Worm (Caenorhabditis elegans): Measurements from ENCODE around the gene rhr-1.

Gene rhr-1

DNA sequence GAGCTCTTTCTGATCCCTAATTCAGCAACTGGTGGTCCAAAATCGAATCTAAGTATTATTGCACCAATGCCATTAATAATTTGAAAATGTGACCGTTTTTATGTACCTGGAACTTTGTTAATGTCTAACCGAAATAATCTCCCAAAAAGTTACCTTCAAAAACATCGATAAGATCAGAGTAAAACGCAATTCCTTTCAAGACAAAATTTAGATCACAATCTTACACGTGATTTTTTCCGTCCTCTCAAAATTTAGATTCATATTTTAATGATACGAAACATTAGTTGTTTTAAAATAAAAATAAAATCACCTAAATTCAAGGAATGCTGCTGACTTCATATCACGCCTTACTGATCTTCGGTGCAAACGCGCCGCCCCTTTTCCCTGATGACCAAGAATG lies 1.6 kb upstream of the rhr-1 start:
- no peak for TF ChIP-seq lin-39 (tag; optimal IDR thresholded peaks at IDR 0.05)
- peak; percentile 97 for TF ChIP-seq elt-1 (tag; optimal IDR thresholded peaks at IDR 0.05)

DNA sequence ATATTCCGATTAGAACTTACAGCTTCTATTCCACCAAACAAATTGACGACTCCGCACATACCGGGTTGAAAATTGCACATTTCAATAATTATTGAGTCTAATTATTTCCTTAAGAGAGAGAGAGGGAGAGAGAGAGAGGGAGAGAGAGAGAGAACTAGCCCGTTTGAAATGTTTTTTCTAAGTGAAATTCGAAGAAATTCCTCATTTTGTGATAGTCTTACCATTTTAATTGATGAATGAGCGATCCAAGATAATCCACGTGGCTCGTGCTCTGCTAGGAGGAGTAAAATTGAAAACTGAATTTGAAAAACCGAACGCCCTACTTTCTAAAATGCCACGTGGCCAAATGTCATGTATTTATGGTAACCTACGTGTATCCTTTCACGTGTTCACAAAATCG lies 4.5 kb downstream of the rhr-1 start, which contains the start of gene F08F3.8:
Gene F08F3.8 (minus strand): TSS at position 101 of the 400 bp plus-strand sequence.
- TF ChIP-seq egl-5 (tag; optimal IDR thresholded peaks at IDR 0.05) (no peak), nhr-11 (tag; optimal IDR thresholded peaks at IDR 0.05) (no peak), sea-2 (GFP tag; optimal IDR thresholded peaks at IDR 0.05) (no peak), lsy-12 (tag; optimal IDR thresholded peaks at IDR 0.05) (no peak)

DNA sequence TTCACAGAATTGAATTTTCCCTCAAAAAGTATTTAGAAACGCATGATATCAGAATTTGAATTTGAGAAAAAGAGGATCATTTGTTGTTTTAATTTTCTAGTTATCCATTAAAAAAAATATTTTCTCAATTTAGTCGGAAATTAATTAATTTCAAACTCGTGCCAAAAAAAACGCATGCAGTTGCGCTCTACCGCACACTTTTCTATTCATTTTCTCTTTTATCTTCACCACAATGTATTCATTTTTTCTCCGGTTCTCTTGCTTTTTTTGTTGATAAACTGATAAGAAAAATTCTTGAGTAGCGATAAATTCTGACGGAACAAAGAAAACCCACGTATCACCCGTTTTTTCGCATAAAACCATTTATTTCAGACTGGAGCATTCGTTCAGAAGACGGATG lies 5.1 kb downstream of the rhr-1 start, which contains the start of gene acl-6:
Gene acl-6 (plus strand): TSS at position 367 of the 400 bp plus-strand sequence.
- TF ChIP-seq R02D3.7 (tag; optimal IDR thresholded peaks at IDR 0.05) (no peak), ama-1 (optimal IDR thresholded peaks at IDR 0.05) (no peak), elt-3 (tag; optimal IDR thresholded peaks at IDR 0.05) (peak in 1 of 3 experiments; percentile 24), ceh-16 (tag; optimal IDR thresholded peaks at IDR 0.05) (no peak), nhr-43 (tag; optimal IDR thresholded peaks at IDR 0.05; ENCODE audit: poor library complexity, severe bottlenecking) (no peak), nhr-25 (tag; optimal IDR thresholded peaks at IDR 0.05) (no peak), nhr-11 (tag; optimal IDR thresholded peaks at IDR 0.05) (no peak), fos-1 (tag; optimal IDR thresholded peaks at IDR 0.05) (no peak), ZK546.5 (tag; optimal IDR thresholded peaks at IDR 0.05) (no peak), zag-1 (tag; optimal IDR thresholded peaks at IDR 0.05) (no peak), ceh-82 (tag; optimal IDR thresholded peaks at IDR 0.05) (no peak), pqm-1 (tag; optimal IDR thresholded peaks at IDR 0.05) (peak; percentile 99), sea-2 (GFP tag; optimal IDR thresholded peaks at IDR 0.05) (no peak), daf-12 (tag; optimal IDR thresholded peaks at IDR 0.05) (no peak), nfya-1 (tag; optimal IDR thresholded peaks at IDR 0.05; ENCODE audit: insufficient read depth) (peak; percentile 28), fkh-2 (tag; optimal IDR thresholded peaks at IDR 0.05) (no peak), ceh-9 (tag; optimal IDR thresholded peaks at IDR 0.05) (no peak), unc-39 (tag; optimal IDR thresholded peaks at IDR 0.05) (no peak), mdl-1 (tag; optimal IDR thresholded peaks at IDR 0.05) (no peak), nhr-28 (tag; optimal IDR thresholded peaks at IDR 0.05) (no peak), egl-5 (tag; optimal IDR thresholded peaks at IDR 0.05) (no peak), aly-2 (tag; optimal IDR thresholded peaks at IDR 0.05) (no peak), nhr-12 (tag; optimal IDR thresholded peaks at IDR 0.05) (no peak), mml-1 (tag; optimal IDR thresholded peaks at IDR 0.05) (no peak), fkh-10 (GFP tag; optimal IDR thresholded peaks at IDR 0.05) (no peak), nhr-237 (tag; optimal IDR thresholded peaks at IDR 0.05) (no peak), snpc-4 (tag; optimal IDR thresholded peaks at IDR 0.05) (peak; percentile 57), elt-1 (tag; optimal IDR thresholded peaks at IDR 0.05) (no peak), nhr-76 (tag; optimal IDR thresholded peaks at IDR 0.05) (no peak), lin-15B (tag; optimal IDR thresholded peaks at IDR 0.05) (peak; percentile 61), skn-1 (tag; optimal IDR thresholded peaks at IDR 0.05) (peak; percentile 64), hmg-11 (tag; optimal IDR thresholded peaks at IDR 0.05) (no peak), elt-2 (tag; optimal IDR thresholded peaks at IDR 0.05) (peak; percentile 99), eor-1 (tag; optimal IDR thresholded peaks at IDR 0.05) (no peak), egl-27 (tag; optimal IDR thresholded peaks at IDR 0.05) (no peak), jun-1 (tag; optimal IDR thresholded peaks at IDR 0.05) (peak; percentile 48), lsy-12 (tag; optimal IDR thresholded peaks at IDR 0.05) (no peak), pha-4 (tag; optimal IDR thresholded peaks at IDR 0.05) (peak; percentile 84), ceh-28 (tag; optimal IDR thresholded peaks at IDR 0.05) (no peak), tbx-2 (tag; optimal IDR thresholded peaks at IDR 0.05) (no peak), ztf-11 (tag; optimal IDR thresholded peaks at IDR 0.05) (no peak), ztf-4 (tag; optimal IDR thresholded peaks at IDR 0.05) (no peak), nhr-23 (tag; optimal IDR thresholded peaks at IDR 0.05) (peak; percentile 37), nhr-77 (tag; optimal IDR thresholded peaks at IDR 0.05) (no peak), lin-39 (tag; optimal IDR thresholded peaks at IDR 0.05) (no peak), unc-62 (GFP tag; optimal IDR thresholded peaks at IDR 0.05) (no peak)
